Fruit fly (Drosophila melanogaster) whole organism, embryonic: ENCODE data around the gene CG43249.

Experiments used
- Atf6 ChIP-seq: fragments of 200-800 bp; sonication (Bioruptor generic); IDR thresholded peaks from 2 replicates; pipeline ENCODE4 v1.3.6; 2022; ENCODE audit warnings: missing biosample characterization, missing genetic modification characterization
- B-H1 ChIP-seq: fragments of 200-800 bp; sonication (Bioruptor generic); IDR thresholded peaks from 3 replicates; pipeline ENCODE4 v1.3.6; 2022; ENCODE audit warnings: missing biosample characterization, missing genetic modification characterization
- CG2129 ChIP-seq: fragments of 200-800 bp; sonication (Bioruptor generic); IDR thresholded peaks from 2 replicates; pipeline ENCODE4 v1.3.6; 2022; ENCODE audit warnings: missing biosample characterization, missing genetic modification characterization; ENCODE audit not compliant: partially characterized antibody
- CHES-1-like ChIP-seq: fragments of 200-800 bp; sonication (Bioruptor generic); optimal IDR thresholded peaks from 2 replicates; lab custom pipeline; 2016; ENCODE audit warnings: missing biosample characterization, missing genetic modification characterization
- Spps ChIP-seq: fragments of 200-800 bp; sonication (Bioruptor generic); optimal IDR thresholded peaks from 2 replicates; lab custom pipeline; 2018; ENCODE audit warnings: missing biosample characterization, mild to moderate bottlenecking, missing genetic modification characterization
- dmrt99B ChIP-seq: fragments of 200-800 bp; sonication (Bioruptor generic); optimal IDR thresholded peaks from 2 replicates; lab custom pipeline; 2018; ENCODE audit warnings: missing biosample characterization, mild to moderate bottlenecking, missing genetic modification characterization, moderate library complexity
- gt ChIP-seq: fragments of 200-800 bp; sonication (Bioruptor generic); IDR thresholded peaks from 2 replicates; pipeline ENCODE4 v1.3.6; 2022; ENCODE audit warnings: missing biosample characterization, missing genetic modification characterization
- jigr1 ChIP-seq: fragments of 200-800 bp; sonication (Bioruptor generic); IDR thresholded peaks from 3 replicates; pipeline ENCODE4 v1.3.6; 2022; ENCODE audit warnings: missing biosample characterization, missing genetic modification characterization
- klu ChIP-seq: fragments of 200-800 bp; sonication (Bioruptor generic); IDR thresholded peaks from 2 replicates; pipeline ENCODE4 v1.3.6; 2022; ENCODE audit warnings: missing biosample characterization, missing genetic modification characterization
- ttk ChIP-seq: fragments of 200-800 bp; sonication (Bioruptor generic); IDR thresholded peaks from 2 replicates; pipeline ENCODE4 v2.1.2; 2022; ENCODE audit warnings: missing biosample characterization, missing genetic modification characterization
- tx ChIP-seq: fragments of 200-800 bp; sonication (Bioruptor generic); optimal IDR thresholded peaks from 2 replicates; lab custom pipeline; 2016; ENCODE audit warnings: missing biosample characterization, missing genetic modification characterization

DNA sequence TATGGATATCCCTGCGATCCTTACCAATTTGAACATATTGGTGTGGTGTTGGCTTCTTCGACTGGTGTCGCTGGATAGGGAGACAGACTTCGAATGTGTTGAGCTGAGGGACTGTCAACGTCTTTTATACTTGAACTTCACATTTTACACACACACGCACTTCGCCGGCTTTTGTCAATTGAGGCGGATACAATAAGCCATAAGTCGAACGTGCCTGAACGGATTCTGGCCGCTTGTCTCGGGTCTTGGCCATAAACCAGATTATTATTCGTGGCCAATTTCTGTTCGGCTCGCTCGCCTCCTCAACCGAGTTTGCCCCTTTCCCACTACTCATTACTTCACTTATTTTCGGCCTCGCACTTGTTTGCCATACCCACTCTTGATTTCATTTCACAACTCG, 1.0 kb upstream of the CG43249 start, which contains the start of gene CG13044:
- TF ChIP-seq CHES-1-like (GFP tag; lab: Kevin White, UChicago): no peak
- no peak for TF ChIP-seq tx (GFP tag; lab: Kevin White, UChicago)
- no peak for TF ChIP-seq jigr1 (GFP tag; lab: Robert Waterston, UW)
- no peak for TF ChIP-seq Atf6 (GFP tag; lab: Robert Waterston, UW)
- TF ChIP-seq ttk (GFP tag; lab: Robert Waterston, UW): no peak
- TF ChIP-seq CG2129: no peak
- no peak for TF ChIP-seq gt (GFP tag; lab: Robert Waterston, UW)
- TF ChIP-seq klu (GFP tag; lab: Robert Waterston, UW): no peak
- no peak for TF ChIP-seq Spps (tag; lab: Kevin White, UChicago)
- no peak for TF ChIP-seq dmrt99B (tag; lab: Kevin White, UChicago)
- TF ChIP-seq B-H1 (GFP tag; lab: Robert Waterston, UW): no peak
